Fruit fly (Drosophila melanogaster): ENCODE data around the gene dsh.

DNA sequence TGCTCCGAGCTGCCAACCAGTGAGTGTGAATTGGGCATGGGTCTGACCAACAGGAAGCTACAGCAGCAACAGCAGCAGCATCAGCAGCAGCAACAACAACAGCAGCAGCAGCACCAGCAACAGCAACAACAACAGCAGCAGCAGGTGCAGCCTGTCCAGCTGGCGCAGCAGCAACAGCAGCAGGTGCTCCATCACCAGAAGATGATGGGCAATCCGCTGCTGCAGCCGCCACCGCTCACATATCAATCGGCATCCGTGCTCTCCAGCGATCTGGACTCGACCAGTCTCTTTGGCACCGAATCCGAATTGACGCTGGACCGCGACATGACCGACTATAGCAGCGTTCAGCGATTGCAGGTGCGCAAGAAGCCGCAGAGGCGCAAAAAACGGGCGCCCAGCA, 967 bp downstream of the dsh start:
- TF ChIP-seq pan (optimal IDR thresholded peaks at IDR 0.05), result no peak
- no peak for TF ChIP-seq EcR (GFP tag; optimal IDR thresholded peaks at IDR 0.05)
- no peak for TF ChIP-seq CG8478 (optimal IDR thresholded peaks at IDR 0.05)
- TF ChIP-seq usp (GFP tag; optimal IDR thresholded peaks at IDR 0.05), result no peak
- no peak for TF ChIP-seq psq (optimal IDR thresholded peaks at IDR 0.05)
